Worm (Caenorhabditis elegans) whole organism, young adult: ENCODE results near the gene mdt-1.2.

Experiments used
- C06A6.2 ChIP-seq: fragments of 200-800 bp; sonication (Bioruptor generic); conservative IDR thresholded peaks from 2 replicates; pipeline ENCODE4 v1.3.6; 2022; ENCODE audit warnings: missing genetic modification characterization, missing compliant biosample characterization
- F22D6.2 ChIP-seq: sonication (generic microtip); optimal IDR thresholded peaks from 2 replicates; lab custom pipeline; 2016; ENCODE audit warnings: mild to moderate bottlenecking, missing genetic modification characterization, missing compliant biosample characterization
- F23B12.7 ChIP-seq: sonication (generic microtip); optimal IDR thresholded peaks from 2 replicates; lab custom pipeline; 2017; ENCODE audit warnings: missing genetic modification characterization, mild to moderate bottlenecking, missing compliant biosample characterization, antibody characterized with exemption, moderate library complexity; ENCODE audit not compliant: insufficient read depth
- F33H1.4 ChIP-seq: fragments of 200-800 bp; sonication (Bioruptor generic); IDR thresholded peaks from 2 replicates; pipeline ENCODE4 v1.3.6; 2022; ENCODE audit warnings: missing genetic modification reagents, missing genetic modification characterization, missing compliant biosample characterization
- F57A8.1 ChIP-seq: fragments of 200-800 bp; sonication (Bioruptor generic); optimal IDR thresholded peaks from 2 replicates; lab custom pipeline; 2018; ENCODE audit warnings: mild to moderate bottlenecking, missing genetic modification characterization, moderate library complexity, missing compliant biosample characterization
- F57C9.4 ChIP-seq: sonication (generic microtip); optimal IDR thresholded peaks from 2 replicates; lab custom pipeline; 2017; ENCODE audit warnings: mild to moderate bottlenecking, missing genetic modification characterization, missing compliant biosample characterization
- Y53G8AR.9 ChIP-seq: fragments of 200-800 bp; sonication (Bioruptor generic); conservative IDR thresholded peaks from 2 replicates; pipeline ENCODE4 v1.3.6; 2022; ENCODE audit warnings: missing genetic modification reagents, missing genetic modification characterization, missing compliant biosample characterization
- Y56A3A.18 ChIP-seq: fragments of 200-800 bp; sonication (Bioruptor generic); IDR thresholded peaks from 2 replicates; pipeline ENCODE4 v1.3.6; 2022; ENCODE audit warnings: missing genetic modification reagents, missing genetic modification characterization, missing compliant biosample characterization
- Y67H2A.10 ChIP-seq: fragments of 200-800 bp; sonication (Bioruptor generic); conservative IDR thresholded peaks from 2 replicates; pipeline ENCODE4 v1.3.6; 2022; ENCODE audit warnings: missing genetic modification reagents, missing genetic modification characterization, missing compliant biosample characterization
- Y79H2A.3 ChIP-seq: fragments of 200-800 bp; sonication (Bioruptor generic); conservative IDR thresholded peaks from 2 replicates; pipeline ENCODE4 v1.3.6; 2022; ENCODE audit warnings: missing genetic modification reagents, missing genetic modification characterization, missing compliant biosample characterization
- ZK185.1 ChIP-seq: sonication (generic microtip); optimal IDR thresholded peaks from 2 replicates; lab custom pipeline; 2016; ENCODE audit warnings: mild to moderate bottlenecking, missing genetic modification characterization, missing compliant biosample characterization; ENCODE audit not compliant: poor library complexity, severe bottlenecking
- attf-3 ChIP-seq: fragments of 200-800 bp; sonication (Bioruptor generic); conservative IDR thresholded peaks from 2 replicates; pipeline ENCODE4 v1.3.6; 2022; ENCODE audit warnings: missing genetic modification reagents, missing genetic modification characterization, missing compliant biosample characterization
- bed-2 ChIP-seq: fragments of 200-800 bp; sonication (Bioruptor generic); IDR thresholded peaks from 2 replicates; pipeline ENCODE4 v1.3.6; 2022; ENCODE audit warnings: missing genetic modification reagents, missing genetic modification characterization, missing compliant biosample characterization
- ccch-3 ChIP-seq: fragments of 200-800 bp; sonication (Bioruptor generic); optimal IDR thresholded peaks from 2 replicates; lab custom pipeline; 2018; ENCODE audit warnings: mild to moderate bottlenecking, missing genetic modification characterization, missing compliant biosample characterization
- cebp-2 ChIP-seq: fragments of 200-800 bp; sonication (Bioruptor generic); IDR thresholded peaks from 2 replicates; pipeline ENCODE4 v1.3.6; 2022; ENCODE audit warnings: missing genetic modification characterization, missing compliant biosample characterization
- ceh-100 ChIP-seq: fragments of 200-800 bp; sonication (Bioruptor generic); IDR thresholded peaks from 2 replicates; pipeline ENCODE4 v1.3.6; 2022; ENCODE audit warnings: missing genetic modification reagents, missing genetic modification characterization, missing compliant biosample characterization
- ceh-79 ChIP-seq: sonication (generic microtip); optimal IDR thresholded peaks from 2 replicates; lab custom pipeline; 2017; ENCODE audit warnings: mild to moderate bottlenecking, missing genetic modification characterization, missing compliant biosample characterization
- die-1 ChIP-seq: sonication (generic microtip); optimal IDR thresholded peaks from 2 replicates; lab custom pipeline; 2016; ENCODE audit warnings: missing genotype, mild to moderate bottlenecking, missing genetic modification characterization, missing compliant biosample characterization
- dpl-1 ChIP-seq: fragments of 150-350 bp; optimal IDR thresholded peaks from 2 replicates; lab custom pipeline; 2014; ENCODE audit warnings: missing biosample characterization, missing genetic modification reagents, missing genetic modification characterization
- egl-44 ChIP-seq: fragments of 200-800 bp; sonication (Bioruptor generic); IDR thresholded peaks from 2 replicates; pipeline ENCODE4 v1.3.6; 2022; ENCODE audit warnings: missing genetic modification reagents, missing genetic modification characterization, missing compliant biosample characterization
- ekl-4 ChIP-seq: fragments of 200-800 bp; sonication (Bioruptor generic); IDR thresholded peaks from 2 replicates; pipeline ENCODE4 v1.3.6; 2022; ENCODE audit warnings: missing genetic modification reagents, missing genetic modification characterization, missing compliant biosample characterization
- hlh-26 ChIP-seq: fragments of 200-800 bp; sonication (Bioruptor generic); conservative IDR thresholded peaks from 2 replicates; pipeline ENCODE4 v1.3.6; 2022; ENCODE audit warnings: missing genetic modification reagents, missing genetic modification characterization, missing compliant biosample characterization
- hmg-1.2 ChIP-seq: fragments of 200-800 bp; sonication (Bioruptor generic); IDR thresholded peaks from 2 replicates; pipeline ENCODE4 v1.3.6; 2022; ENCODE audit warnings: missing genetic modification reagents, missing genetic modification characterization, missing compliant biosample characterization
- lag-1 ChIP-seq: fragments of 200-800 bp; sonication (Bioruptor generic); IDR thresholded peaks from 2 replicates; pipeline ENCODE4 v1.3.6; 2022; ENCODE audit warnings: missing genetic modification reagents, missing genetic modification characterization, missing compliant biosample characterization
- let-607 ChIP-seq, 2 experiments: fragments of 200-800 bp in 1 of 2; sonication (Bioruptor generic) in 1 of 2; sonication (generic microtip) in 1 of 2; optimal IDR thresholded peaks; 2 replicates each; lab custom pipeline; 2016 to 2018; ENCODE audit warnings: mild to moderate bottlenecking in 2 of 2, missing compliant biosample characterization in 2 of 2, missing genetic modification characterization in 2 of 2, moderate library complexity in 2 of 2, missing genotype in 1 of 2
- lir-1 ChIP-seq: fragments of 200-800 bp; sonication (Bioruptor generic); conservative IDR thresholded peaks from 2 replicates; pipeline ENCODE4 v1.3.6; 2022; ENCODE audit warnings: missing genetic modification reagents, missing genetic modification characterization, missing compliant biosample characterization
- mcd-1 ChIP-seq: fragments of 200-800 bp; sonication (Bioruptor generic); IDR thresholded peaks from 2 replicates; pipeline ENCODE4 v1.3.6; 2022; ENCODE audit warnings: missing genetic modification reagents, missing genetic modification characterization, missing compliant biosample characterization
- nfya-2 ChIP-seq: fragments of 200-800 bp; sonication (Bioruptor generic); IDR thresholded peaks from 2 replicates; pipeline ENCODE4 v1.3.6; 2022; ENCODE audit warnings: missing genetic modification reagents, missing genetic modification characterization, missing compliant biosample characterization
- nfyb-1 ChIP-seq: fragments of 200-800 bp; sonication (Bioruptor generic); IDR thresholded peaks from 2 replicates; pipeline ENCODE4 v1.3.6; 2022; ENCODE audit warnings: missing genetic modification reagents, missing genetic modification characterization, missing compliant biosample characterization
- nhr-179 ChIP-seq: sonication (generic microtip); optimal IDR thresholded peaks from 2 replicates; lab custom pipeline; 2016; ENCODE audit warnings: mild to moderate bottlenecking, missing genetic modification characterization, missing compliant biosample characterization
- pbrm-1 ChIP-seq: fragments of 200-800 bp; sonication (Bioruptor generic); IDR thresholded peaks from 2 replicates; pipeline ENCODE4 v1.3.6; 2022; ENCODE audit warnings: missing genetic modification reagents, missing genetic modification characterization, missing compliant biosample characterization
- pha-4 ChIP-seq: fragments of 150-350 bp; sonication (generic microtip); optimal IDR thresholded peaks from 2 replicates; lab custom pipeline; 2014; ENCODE audit warnings: missing biosample characterization, missing genetic modification reagents, missing genetic modification characterization
- rpc-1 ChIP-seq, 2 experiments: fragments of 150-350 bp in 1 of 2; sonication (generic microtip) in 1 of 2; optimal IDR thresholded peaks; 2 replicates each; lab custom pipeline; 2014 to 2018; ENCODE audit warnings: missing biosample characterization in 1 of 2, missing genetic modification characterization in 1 of 2, missing genetic modification reagents in 1 of 2, missing genotype in 1 of 2
- sdz-38 ChIP-seq: sonication (generic microtip); optimal IDR thresholded peaks from 2 replicates; lab custom pipeline; 2016; ENCODE audit warnings: missing genotype, missing genetic modification characterization, missing compliant biosample characterization
- snpc-1.3 ChIP-seq: sonication (generic microtip); optimal IDR thresholded peaks from 2 replicates; lab custom pipeline; 2017; ENCODE audit warnings: missing genetic modification characterization, mild to moderate bottlenecking, missing compliant biosample characterization, antibody characterized with exemption, moderate library complexity, missing genotype, missing genetic modification reagents; ENCODE audit not compliant: insufficient read depth
- somi-1 ChIP-seq: fragments of 200-800 bp; sonication (Bioruptor generic); optimal IDR thresholded peaks from 2 replicates; lab custom pipeline; 2018; ENCODE audit warnings: mild to moderate bottlenecking, missing genetic modification characterization, missing compliant biosample characterization
- tbx-9 ChIP-seq: sonication (generic microtip); optimal IDR thresholded peaks from 2 replicates; lab custom pipeline; 2016; ENCODE audit warnings: borderline replicate concordance, missing genetic modification characterization, inconsistent platforms, missing compliant biosample characterization
- ztf-22 ChIP-seq: fragments of 200-800 bp; sonication (Bioruptor generic); optimal IDR thresholded peaks from 2 replicates; lab custom pipeline; 2018; ENCODE audit warnings: mild to moderate bottlenecking, missing genetic modification characterization, moderate library complexity, missing compliant biosample characterization
- ztf-25 ChIP-seq: fragments of 200-800 bp; sonication (Bioruptor generic); IDR thresholded peaks from 2 replicates; pipeline ENCODE4 v1.3.6; 2022; ENCODE audit warnings: missing genetic modification reagents, missing genetic modification characterization, missing compliant biosample characterization
- ztf-28 ChIP-seq: fragments of 200-800 bp; sonication (Bioruptor generic); IDR thresholded peaks from 2 replicates; pipeline ENCODE4 v1.3.6; 2022; ENCODE audit warnings: missing genetic modification reagents, missing genetic modification characterization, missing compliant biosample characterization

mdt-1.2 gene

DNA sequence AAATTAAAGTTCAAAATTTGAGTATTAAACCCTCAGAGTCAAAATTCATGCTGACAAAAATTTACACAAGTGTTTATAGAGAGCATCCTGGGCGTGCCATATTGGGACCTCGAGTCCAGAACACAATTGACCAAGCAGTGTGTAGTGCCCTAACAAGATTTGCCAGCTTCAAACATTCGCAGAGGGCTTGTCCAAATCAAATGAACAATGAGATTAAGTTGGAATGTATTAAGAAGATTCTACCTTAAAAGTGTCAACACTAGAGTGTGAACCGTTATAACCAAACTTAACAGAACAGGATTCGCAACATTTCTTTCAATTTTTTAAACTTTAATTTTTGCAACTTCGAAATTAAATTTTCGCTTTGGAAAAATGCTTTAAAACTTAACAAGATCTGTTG is 19.1 kb downstream of the mdt-1.2 start:
- TF ChIP-seq mcd-1 (no peak), attf-3 (GFP tag; lab: Robert Waterston, UW) (no peak), nfyb-1 (GFP tag; lab: Robert Waterston, UW) (no peak), F33H1.4 (GFP tag; lab: Robert Waterston, UW) (no peak), rpc-1 (optimal IDR thresholded peaks at IDR 0.05; lab: Kevin White, UChicago) (no peak), rpc-1 (tag; optimal IDR thresholded peaks at IDR 0.05; lab: Kevin White, UChicago) (no peak), F57A8.1 (GFP tag; lab: Kevin White, UChicago) (no peak), Y79H2A.3 (GFP tag; lab: Robert Waterston, UW) (no peak), nfya-2 (GFP tag; lab: Robert Waterston, UW) (no peak), let-607 (tag; optimal IDR thresholded peaks at IDR 0.05; lab: Kevin White, UChicago) (no peak), C06A6.2 (no peak), ceh-100 (GFP tag; lab: Robert Waterston, UW) (no peak), ztf-22 (GFP tag; lab: Kevin White, UChicago) (no peak), ekl-4 (GFP tag; lab: Robert Waterston, UW) (no peak), die-1 (tag; lab: Kevin White, UChicago) (no peak), tbx-9 (no peak), hmg-1.2 (GFP tag; lab: Robert Waterston, UW) (no peak), sdz-38 (tag; lab: Kevin White, UChicago) (no peak), ccch-3 (GFP tag; lab: Kevin White, UChicago) (no peak)

DNA sequence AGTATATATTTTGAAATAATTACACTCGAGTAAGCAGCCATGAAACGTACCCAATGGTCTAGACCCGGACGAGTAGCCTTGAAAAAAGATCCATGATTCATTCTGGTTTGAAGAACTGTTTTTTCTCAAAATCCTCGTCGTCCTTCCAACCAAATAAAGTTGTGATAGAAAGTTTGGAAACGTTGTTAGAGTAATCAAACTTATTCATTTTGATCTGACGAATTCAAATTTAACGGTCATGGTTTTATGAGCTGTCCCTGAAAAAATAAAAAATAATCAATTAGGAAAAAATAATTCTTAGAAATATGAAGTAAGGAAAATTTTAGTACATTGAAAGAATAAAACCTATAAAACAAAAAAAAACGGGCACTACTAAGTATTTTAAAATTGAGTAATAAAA is 25.4 kb downstream of the mdt-1.2 start, which contains the start of gene B0302.4:
B0302.4 (minus strand) TSS at position 101 of the 400 bp plus-strand sequence.
- no peak for TF ChIP-seq dpl-1 (GFP tag; lab: Kevin White, UChicago)
- no peak for TF ChIP-seq ztf-25 (GFP tag; lab: Robert Waterston, UW)
- TF ChIP-seq ZK185.1 (tag; lab: Kevin White, UChicago), result no peak
- TF ChIP-seq F22D6.2 (tag; lab: Kevin White, UChicago), result no peak
- TF ChIP-seq somi-1 (GFP tag; lab: Kevin White, UChicago), result no peak
- TF ChIP-seq F23B12.7 (tag; lab: Kevin White, UChicago), result no peak
- no peak for TF ChIP-seq Y67H2A.10 (GFP tag; lab: Robert Waterston, UW)
- TF ChIP-seq egl-44 (GFP tag; lab: Robert Waterston, UW), result no peak
- no peak for TF ChIP-seq hmg-1.2 (GFP tag; lab: Robert Waterston, UW)

DNA sequence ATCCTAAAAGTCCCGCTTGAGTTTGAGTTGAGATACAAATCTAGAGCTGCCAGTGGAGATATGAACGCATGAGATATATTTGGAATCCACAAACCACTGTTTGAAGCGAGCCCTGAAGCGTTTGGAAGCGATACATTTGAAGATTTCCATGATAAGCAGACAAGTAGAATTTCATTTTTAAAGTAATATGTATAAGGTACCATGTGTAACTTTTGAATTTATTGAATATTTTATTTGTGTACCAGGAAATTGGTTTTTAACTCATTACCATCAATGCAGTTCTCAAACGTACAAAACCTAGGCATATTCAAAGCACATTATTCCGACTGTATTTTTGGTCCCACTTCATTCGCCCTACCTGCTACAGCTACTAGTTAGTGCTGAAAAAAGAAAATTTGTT is 26.9 kb downstream of the mdt-1.2 start, which contains the start of gene B0302.2:
B0302.2 (plus strand) TSS at position 301 of the 400 bp plus-strand sequence.
- TF ChIP-seq nhr-179 (tag; lab: Kevin White, UChicago) (no peak), pbrm-1 (GFP tag; lab: Robert Waterston, UW) (no peak), lir-1 (no peak), pha-4 (no peak), nfya-2 (GFP tag; lab: Robert Waterston, UW) (no peak), let-607 (tag; optimal IDR thresholded peaks at IDR 0.05; lab: Kevin White, UChicago) (no peak), ztf-28 (no peak), cebp-2 (no peak), F57C9.4 (tag; lab: Kevin White, UChicago) (no peak), snpc-1.3 (tag; lab: Kevin White, UChicago) (no peak), ceh-79 (tag; lab: Kevin White, UChicago) (no peak), lag-1 (GFP tag; lab: Robert Waterston, UW) (no peak), Y53G8AR.9 (no peak), bed-2 (no peak), Y56A3A.18 (GFP tag; lab: Robert Waterston, UW) (no peak), F23B12.7 (tag; lab: Kevin White, UChicago) (no peak), rpc-1 (optimal IDR thresholded peaks at IDR 0.05; lab: Kevin White, UChicago) (no peak), rpc-1 (tag; optimal IDR thresholded peaks at IDR 0.05; lab: Kevin White, UChicago) (no peak), hlh-26 (GFP tag; lab: Robert Waterston, UW) (no peak)
